1 fruit fly cellular context compared by ENCODE assay signal in genomic region chr3R:27131408-27131807, dm6.
TF ChIP-seq lines count a peak whose summit lies in the region.

No protein-coding gene starts in this region.

TF ChIP-seq in whole organism, embryonic, 481 proteins besides CTCF, POLR2A, EP300 and RAD21 (continued from another document and continues in another):
- peak; percentile 43 for TF ChIP-seq eyg (GFP tag; optimal IDR thresholded peaks at IDR 0.05; lab: Kevin White, UChicago)
- TF ChIP-seq D (optimal IDR thresholded peaks at IDR 0.05; lab: Kevin White, UChicago): no peak
- TF ChIP-seq D (GFP tag; optimal IDR thresholded peaks at IDR 0.05; lab: Kevin White, UChicago): no peak
- TF ChIP-seq lab (GFP tag; optimal IDR thresholded peaks at IDR 0.05; lab: Kevin White, UChicago): peak; percentile 87
- TF ChIP-seq twi (tag; optimal IDR thresholded peaks at IDR 0.05; lab: Kevin White, UChicago): no peak
- TF ChIP-seq E2f2 (GFP tag; IDR thresholded peaks at IDR 0.05; lab: Robert Waterston, UW): no peak
- TF ChIP-seq CG32767 (GFP tag; IDR thresholded peaks at IDR 0.05; lab: Robert Waterston, UW): 0 out of 2 replicates have a peak, but pooled peaks have one; percentile 32
- TF ChIP-seq cad (GFP tag; optimal IDR thresholded peaks at IDR 0.05; lab: Kevin White, UChicago): no peak
- TF ChIP-seq Oaz (GFP tag; IDR thresholded peaks at IDR 0.05; lab: Robert Waterston, UW): no peak
- TF ChIP-seq CG1233 (GFP tag; optimal IDR thresholded peaks at IDR 0.05; lab: Kevin White, UChicago): peak; percentile 48
- TF ChIP-seq CG15479 (GFP tag; optimal IDR thresholded peaks at IDR 0.05; lab: Kevin White, UChicago): no peak
- TF ChIP-seq Hr39 (optimal IDR thresholded peaks at IDR 0.05; lab: Kevin White, UChicago): no peak
- peak; percentile 17 for TF ChIP-seq CG1647 (GFP tag; optimal IDR thresholded peaks at IDR 0.05; lab: Kevin White, UChicago)
- TF ChIP-seq CG30403 (GFP tag; optimal IDR thresholded peaks at IDR 0.05; lab: Kevin White, UChicago): no peak
- 0 out of 3 replicates have a peak, but pooled peaks have one; percentile 29 for TF ChIP-seq Mrtf (GFP tag; IDR thresholded peaks at IDR 0.05; lab: Robert Waterston, UW)
- TF ChIP-seq CG12744 (GFP tag; optimal IDR thresholded peaks at IDR 0.05; lab: Kevin White, UChicago): no peak
- peak; percentile 79 for TF ChIP-seq schlank (tag; optimal IDR thresholded peaks at IDR 0.05; lab: Kevin White, UChicago)
- TF ChIP-seq CG18476 (GFP tag; optimal IDR thresholded peaks at IDR 0.05; lab: Kevin White, UChicago): no peak
- peak; percentile 79 for TF ChIP-seq CG3281 (GFP tag; optimal IDR thresholded peaks at IDR 0.05; lab: Kevin White, UChicago)
- TF ChIP-seq Gsc (GFP tag; IDR thresholded peaks at IDR 0.05; lab: Robert Waterston, UW): no peak
- TF ChIP-seq Fer1 (GFP tag; optimal IDR thresholded peaks at IDR 0.05; lab: Kevin White, UChicago): peak; percentile 78
- no peak for TF ChIP-seq tx (GFP tag; optimal IDR thresholded peaks at IDR 0.05; lab: Kevin White, UChicago)
- no peak for TF ChIP-seq az2 (GFP tag; optimal IDR thresholded peaks at IDR 0.05; lab: Kevin White, UChicago)
- TF ChIP-seq pita (GFP tag; optimal IDR thresholded peaks at IDR 0.05; lab: Kevin White, UChicago): no peak
- peak; percentile 34 for TF ChIP-seq emc (GFP tag; optimal IDR thresholded peaks at IDR 0.05; lab: Kevin White, UChicago)
- TF ChIP-seq CG10209 (GFP tag; optimal IDR thresholded peaks at IDR 0.05; lab: Kevin White, UChicago): peak; percentile 72
- TF ChIP-seq CG5180 (GFP tag; optimal IDR thresholded peaks at IDR 0.05; lab: Kevin White, UChicago): peak; percentile 35
- no peak for TF ChIP-seq btn (GFP tag; optimal IDR thresholded peaks at IDR 0.05; lab: Kevin White, UChicago)
- no peak for TF ChIP-seq usp (GFP tag; optimal IDR thresholded peaks at IDR 0.05; lab: Kevin White, UChicago)
- peak; percentile 9 for TF ChIP-seq CG7928 (GFP tag; optimal IDR thresholded peaks at IDR 0.05; lab: Kevin White, UChicago)
- TF ChIP-seq CG12155 (GFP tag; optimal IDR thresholded peaks at IDR 0.05; lab: Kevin White, UChicago): no peak
- TF ChIP-seq CG7556 (GFP tag; optimal IDR thresholded peaks at IDR 0.05; lab: Kevin White, UChicago): peak; percentile 34
- no peak for TF ChIP-seq TFAM (GFP tag; optimal IDR thresholded peaks at IDR 0.05; lab: Kevin White, UChicago)
- TF ChIP-seq Spps (tag; optimal IDR thresholded peaks at IDR 0.05; lab: Kevin White, UChicago): no peak
- peak; percentile 61; the same call in 1 of the 3 replicates for TF ChIP-seq so (GFP tag; IDR thresholded peaks at IDR 0.05; lab: Robert Waterston, UW)
- no peak for TF ChIP-seq pros (GFP tag; optimal IDR thresholded peaks at IDR 0.05; lab: Kevin White, UChicago)
- no peak for TF ChIP-seq CG16779 (GFP tag; IDR thresholded peaks at IDR 0.05; lab: Robert Waterston, UW)
- TF ChIP-seq CG18262 (tag; optimal IDR thresholded peaks at IDR 0.05; lab: Kevin White, UChicago): no peak
- no peak for TF ChIP-seq ab (GFP tag; optimal IDR thresholded peaks at IDR 0.05; lab: Kevin White, UChicago)
- no peak for TF ChIP-seq D19B (GFP tag; optimal IDR thresholded peaks at IDR 0.05; lab: Kevin White, UChicago)
- no peak for TF ChIP-seq CG33557 (GFP tag; optimal IDR thresholded peaks at IDR 0.05; lab: Kevin White, UChicago)
- TF ChIP-seq otp (GFP tag; IDR thresholded peaks at IDR 0.05; lab: Robert Waterston, UW): no peak
- TF ChIP-seq Sin3A (optimal IDR thresholded peaks at IDR 0.05; lab: Kevin White, UChicago): no peak
- TF ChIP-seq CG3726 (GFP tag; IDR thresholded peaks at IDR 0.05; lab: Robert Waterston, UW): no peak
- peak; percentile 11 for TF ChIP-seq CG9876 (GFP tag; optimal IDR thresholded peaks at IDR 0.05; lab: Kevin White, UChicago)
- no peak for TF ChIP-seq jumu (GFP tag; optimal IDR thresholded peaks at IDR 0.05; lab: Kevin White, UChicago)
- TF ChIP-seq kay (GFP tag; optimal IDR thresholded peaks at IDR 0.05; lab: Kevin White, UChicago): no peak
- peak; percentile 32 for TF ChIP-seq CG13624 (GFP tag; optimal IDR thresholded peaks at IDR 0.05; lab: Kevin White, UChicago)
- TF ChIP-seq psq (GFP tag; optimal IDR thresholded peaks at IDR 0.05; lab: Kevin White, UChicago): no peak
- no peak for TF ChIP-seq CG1024 (GFP tag; IDR thresholded peaks at IDR 0.05; lab: Robert Waterston, UW)
- no peak for TF ChIP-seq CG7839 (tag; optimal IDR thresholded peaks at IDR 0.05; lab: Kevin White, UChicago)
- TF ChIP-seq Nf-YC (tag; optimal IDR thresholded peaks at IDR 0.05; lab: Kevin White, UChicago): no peak
- no peak for TF ChIP-seq CG8281 (tag; optimal IDR thresholded peaks at IDR 0.05; lab: Kevin White, UChicago)
- TF ChIP-seq CG7963 (GFP tag; IDR thresholded peaks at IDR 0.05; lab: Robert Waterston, UW; ENCODE audit: partially characterized antibody): no peak
- peak; percentile 48; the same call in 1 of the 2 replicates for TF ChIP-seq CG11247 (GFP tag; IDR thresholded peaks at IDR 0.05; lab: Robert Waterston, UW)
- TF ChIP-seq tup (GFP tag; optimal IDR thresholded peaks at IDR 0.05; lab: Kevin White, UChicago): peak; percentile 4
- TF ChIP-seq tin (GFP tag; optimal IDR thresholded peaks at IDR 0.05; lab: Kevin White, UChicago): no peak
- TF ChIP-seq tio (GFP tag; optimal IDR thresholded peaks at IDR 0.05; lab: Kevin White, UChicago): no peak
- TF ChIP-seq CG30431 (GFP tag; optimal IDR thresholded peaks at IDR 0.05; lab: Kevin White, UChicago): no peak
- TF ChIP-seq Asciz (GFP tag; optimal IDR thresholded peaks at IDR 0.05; lab: Kevin White, UChicago): peak; percentile 35
- no peak for TF ChIP-seq CG4424 (GFP tag; optimal IDR thresholded peaks at IDR 0.05; lab: Kevin White, UChicago)
- TF ChIP-seq dpn (GFP tag; optimal IDR thresholded peaks at IDR 0.05; lab: Kevin White, UChicago): peak; percentile 27 to 67
- TF ChIP-seq CG42726 (GFP tag; IDR thresholded peaks at IDR 0.05; lab: Robert Waterston, UW; ENCODE audit: partially characterized antibody): no peak
- no peak for TF ChIP-seq CG8765 (GFP tag; IDR thresholded peaks at IDR 0.05; lab: Robert Waterston, UW)
- TF ChIP-seq Dad (GFP tag; optimal IDR thresholded peaks at IDR 0.05; lab: Kevin White, UChicago): no peak
- no peak for TF ChIP-seq corto (GFP tag; optimal IDR thresholded peaks at IDR 0.05; lab: Kevin White, UChicago)
- no peak for TF ChIP-seq abd-A (tag; optimal IDR thresholded peaks at IDR 0.05; lab: Kevin White, UChicago)
- TF ChIP-seq gcm (GFP tag; optimal IDR thresholded peaks at IDR 0.05; lab: Kevin White, UChicago): no peak
- TF ChIP-seq CG7745 (tag; optimal IDR thresholded peaks at IDR 0.05; lab: Kevin White, UChicago): no peak
- TF ChIP-seq ATbp (GFP tag; optimal IDR thresholded peaks at IDR 0.05; lab: Kevin White, UChicago): peak; percentile 63
- TF ChIP-seq Hey (tag; optimal IDR thresholded peaks at IDR 0.05; lab: Kevin White, UChicago): peak; percentile 25
- peak; percentile 85 for TF ChIP-seq CG18599 (GFP tag; optimal IDR thresholded peaks at IDR 0.05; lab: Kevin White, UChicago)
- no peak for TF ChIP-seq Doc3 (GFP tag; IDR thresholded peaks at IDR 0.05; lab: Robert Waterston, UW; ENCODE audit: partially characterized antibody)
- TF ChIP-seq Sox102F (GFP tag; optimal IDR thresholded peaks at IDR 0.05; lab: Kevin White, UChicago): peak; percentile 33
- TF ChIP-seq Ada2b (GFP tag; IDR thresholded peaks at IDR 0.05; lab: Robert Waterston, UW): no peak
- TF ChIP-seq HLH3B (GFP tag; IDR thresholded peaks at IDR 0.05; lab: Robert Waterston, UW): peak; percentile 31; the same call in 1 of the 2 replicates
- no peak for TF ChIP-seq dati (GFP tag; IDR thresholded peaks at IDR 0.05; lab: Robert Waterston, UW)
- TF ChIP-seq CG8089 (GFP tag; optimal IDR thresholded peaks at IDR 0.05; lab: Kevin White, UChicago): no peak
- TF ChIP-seq ERR (GFP tag; optimal IDR thresholded peaks at IDR 0.05; lab: Kevin White, UChicago): peak; percentile 47
- TF ChIP-seq amos (GFP tag; IDR thresholded peaks at IDR 0.05; lab: Robert Waterston, UW; ENCODE audit: partially characterized antibody): no peak
- TF ChIP-seq stc (GFP tag; IDR thresholded peaks at IDR 0.05; lab: Robert Waterston, UW): peak; percentile 25; the same call in 1 of the 2 replicates
- TF ChIP-seq CG10543 (GFP tag; optimal IDR thresholded peaks at IDR 0.05; lab: Kevin White, UChicago): peak; percentile 57
- TF ChIP-seq pnt (GFP tag; optimal IDR thresholded peaks at IDR 0.05; lab: Kevin White, UChicago): no peak
- peak; percentile 56 for TF ChIP-seq Dip3 (GFP tag; optimal IDR thresholded peaks at IDR 0.05; lab: Kevin White, UChicago)
- peak; percentile 77 for TF ChIP-seq Rfx (GFP tag; IDR thresholded peaks at IDR 0.05; lab: Robert Waterston, UW)
- peak; percentile 32 for TF ChIP-seq CG2875 (GFP tag; optimal IDR thresholded peaks at IDR 0.05; lab: Kevin White, UChicago)
- no peak for TF ChIP-seq chif (GFP tag; optimal IDR thresholded peaks at IDR 0.05; lab: Kevin White, UChicago)
- TF ChIP-seq insv (GFP tag; optimal IDR thresholded peaks at IDR 0.05; lab: Kevin White, UChicago): no peak
- peak; percentile 49 for TF ChIP-seq CG6683 (GFP tag; optimal IDR thresholded peaks at IDR 0.05; lab: Kevin White, UChicago)
- TF ChIP-seq zen2 (GFP tag; IDR thresholded peaks at IDR 0.05; lab: Robert Waterston, UW; ENCODE audit: partially characterized antibody): no peak
- TF ChIP-seq al (GFP tag; IDR thresholded peaks at IDR 0.05; lab: Robert Waterston, UW): no peak
- peak; percentile 87 for TF ChIP-seq Hmr (GFP tag; optimal IDR thresholded peaks at IDR 0.05; lab: Kevin White, UChicago)
- no peak for TF ChIP-seq Sox100B (GFP tag; optimal IDR thresholded peaks at IDR 0.05; lab: Kevin White, UChicago)
- no peak for TF ChIP-seq stwl (tag; optimal IDR thresholded peaks at IDR 0.05; lab: Kevin White, UChicago)
- TF ChIP-seq trem (tag; optimal IDR thresholded peaks at IDR 0.05; lab: Kevin White, UChicago): no peak
- TF ChIP-seq maf-S (GFP tag; optimal IDR thresholded peaks at IDR 0.05; lab: Kevin White, UChicago): peak; percentile 16
- TF ChIP-seq CG8944 (GFP tag; optimal IDR thresholded peaks at IDR 0.05; lab: Kevin White, UChicago): no peak
- TF ChIP-seq Rx (GFP tag; IDR thresholded peaks at IDR 0.05; lab: Robert Waterston, UW): no peak
- peak in 1 of 2 experiments; percentile 16 for TF ChIP-seq Pdp1 (GFP tag; optimal IDR thresholded peaks at IDR 0.05; lab: Kevin White, UChicago)
- peak; percentile 8 for TF ChIP-seq CG12299 (tag; optimal IDR thresholded peaks at IDR 0.05; lab: Kevin White, UChicago)
- peak; percentile 55; the same call in 1 of the 3 replicates for TF ChIP-seq dysf (GFP tag; IDR thresholded peaks at IDR 0.05; lab: Robert Waterston, UW)
- TF ChIP-seq scrt (GFP tag; optimal IDR thresholded peaks at IDR 0.05; lab: Kevin White, UChicago): peak; percentile 52
- 0 out of 3 replicates have a peak, but pooled peaks have one; percentile 42 for TF ChIP-seq CG11695 (GFP tag; IDR thresholded peaks at IDR 0.05; lab: Robert Waterston, UW)
- no peak for TF ChIP-seq unc-4 (GFP tag; IDR thresholded peaks at IDR 0.05; lab: Robert Waterston, UW; ENCODE audit: partially characterized antibody)
- TF ChIP-seq CG2129 (GFP tag; IDR thresholded peaks at IDR 0.05; lab: Robert Waterston, UW; ENCODE audit: partially characterized antibody): no peak
- TF ChIP-seq pfk (GFP tag; optimal IDR thresholded peaks at IDR 0.05; lab: Kevin White, UChicago): no peak
- no peak for TF ChIP-seq mld (GFP tag; IDR thresholded peaks at IDR 0.05; lab: Robert Waterston, UW; ENCODE audit: partially characterized antibody)
- TF ChIP-seq fru (optimal IDR thresholded peaks at IDR 0.05; lab: Kevin White, UChicago): no peak
- no peak for TF ChIP-seq CG14050 (GFP tag; IDR thresholded peaks at IDR 0.05; lab: Robert Waterston, UW)
- no peak for TF ChIP-seq nom (GFP tag; optimal IDR thresholded peaks at IDR 0.05; lab: Kevin White, UChicago)
- peak; percentile 54 for TF ChIP-seq HmgZ (tag; optimal IDR thresholded peaks at IDR 0.05; lab: Kevin White, UChicago)
- TF ChIP-seq CG12391 (tag; optimal IDR thresholded peaks at IDR 0.05; lab: Kevin White, UChicago): no peak
- no peak for TF ChIP-seq CG6654 (GFP tag; optimal IDR thresholded peaks at IDR 0.05; lab: Kevin White, UChicago)
- peak; percentile 7 for TF ChIP-seq CG15269 (tag; optimal IDR thresholded peaks at IDR 0.05; lab: Kevin White, UChicago)
- TF ChIP-seq CG3838 (GFP tag; optimal IDR thresholded peaks at IDR 0.05; lab: Kevin White, UChicago): no peak
- peak; percentile 73; the same call in 1 of the 2 replicates for TF ChIP-seq CG14014 (GFP tag; IDR thresholded peaks at IDR 0.05; lab: Robert Waterston, UW)
- peak; percentile 39 for TF ChIP-seq CG7786 (GFP tag; optimal IDR thresholded peaks at IDR 0.05; lab: Kevin White, UChicago)
- TF ChIP-seq zfh2 (GFP tag; optimal IDR thresholded peaks at IDR 0.05; lab: Kevin White, UChicago): peak; percentile 47
- TF ChIP-seq GATAe (GFP tag; conservative IDR thresholded peaks at IDR 0.05; lab: Robert Waterston, UW): no peak
- TF ChIP-seq ftz-f1 (GFP tag; optimal IDR thresholded peaks at IDR 0.05; lab: Kevin White, UChicago): no peak
- no peak for TF ChIP-seq slbo (GFP tag; IDR thresholded peaks at IDR 0.05; lab: Robert Waterston, UW)
- no peak for TF ChIP-seq crol (GFP tag; IDR thresholded peaks at IDR 0.05; lab: Robert Waterston, UW)
- no peak for TF ChIP-seq sc (optimal IDR thresholded peaks at IDR 0.05; lab: Kevin White, UChicago)
- no peak for TF ChIP-seq sc (GFP tag; optimal IDR thresholded peaks at IDR 0.05; lab: Kevin White, UChicago)
- no peak for TF ChIP-seq CG31441 (GFP tag; IDR thresholded peaks at IDR 0.05; lab: Robert Waterston, UW)
- no peak for TF ChIP-seq CG10959 (GFP tag; IDR thresholded peaks at IDR 0.05; lab: Robert Waterston, UW)
- peak; percentile 81; the same call in 2 of the 3 replicates for TF ChIP-seq Dbx (GFP tag; IDR thresholded peaks at IDR 0.05; lab: Robert Waterston, UW)
- no peak for TF ChIP-seq repo (GFP tag; optimal IDR thresholded peaks at IDR 0.05; lab: Kevin White, UChicago)
- TF ChIP-seq MTF-1 (GFP tag; optimal IDR thresholded peaks at IDR 0.05; lab: Kevin White, UChicago; ENCODE audit: borderline replicate concordance): peak; percentile 9
- TF ChIP-seq vvl (GFP tag; IDR thresholded peaks at IDR 0.05; lab: Robert Waterston, UW): peak; percentile 44; the same call in 1 of the 2 replicates
- TF ChIP-seq p53 (GFP tag; optimal IDR thresholded peaks at IDR 0.05; lab: Kevin White, UChicago): no peak
- peak; percentile 56 for TF ChIP-seq CG15011 (GFP tag; optimal IDR thresholded peaks at IDR 0.05; lab: Kevin White, UChicago)
- TF ChIP-seq CG12236 (GFP tag; optimal IDR thresholded peaks at IDR 0.05; lab: Kevin White, UChicago): no peak
- TF ChIP-seq Mad (GFP tag; optimal IDR thresholded peaks at IDR 0.05; lab: Kevin White, UChicago): no peak
- TF ChIP-seq CG1529 (GFP tag; optimal IDR thresholded peaks at IDR 0.05; lab: Kevin White, UChicago): no peak
